Worm (Caenorhabditis elegans) whole organism, L3 larva: ENCODE measurements around the gene metl-5.

Source experiments
- R02D3.7 ChIP-seq: fragments of 150-350 bp; optimal IDR thresholded peaks from 2 replicates; lab custom pipeline; 2014; ENCODE audit warnings: missing biosample characterization, missing genetic modification characterization
- ZK546.5 ChIP-seq: sonication (generic microtip); optimal IDR thresholded peaks from 2 replicates; lab custom pipeline; 2017; ENCODE audit warnings: missing biosample characterization, missing genetic modification characterization
- aly-2 ChIP-seq: fragments of 150-350 bp; optimal IDR thresholded peaks from 2 replicates; lab custom pipeline; 2014; ENCODE audit warnings: missing biosample characterization, missing genetic modification characterization
- ceh-82 ChIP-seq: fragments of 150-350 bp; optimal IDR thresholded peaks from 2 replicates; lab custom pipeline; 2014; ENCODE audit warnings: missing biosample characterization, missing genetic modification characterization
- egl-27 ChIP-seq: sonication (generic microtip); optimal IDR thresholded peaks from 4 replicates; lab custom pipeline; 2017; ENCODE audit warnings: missing biosample characterization, missing genetic modification reagents, missing genetic modification characterization
- egl-5 ChIP-seq: fragments of 150-350 bp; optimal IDR thresholded peaks from 2 replicates; lab custom pipeline; 2017; ENCODE audit warnings: missing biosample characterization, missing genetic modification reagents, missing genetic modification characterization, inconsistent platforms
- elt-1 ChIP-seq: fragments of 150-350 bp; optimal IDR thresholded peaks from 2 replicates; lab custom pipeline; 2014; ENCODE audit warnings: missing biosample characterization, missing genetic modification characterization
- elt-3 ChIP-seq, 3 experiments: fragments of 150-350 bp in 1 of 3; sonication (generic microtip) in 2 of 3; optimal IDR thresholded peaks; 2 replicates in 2 of 3; 4 replicates in 1 of 3; lab custom pipeline; 2014 to 2017; ENCODE audit warnings: missing biosample characterization in 3 of 3, missing genetic modification characterization in 3 of 3
- eor-1 ChIP-seq, 2 experiments: fragments of 150-350 bp; optimal IDR thresholded peaks; 2 replicates each; lab custom pipeline; 2014 to 2018; ENCODE audit warnings: missing biosample characterization in 2 of 2, missing genetic modification characterization in 2 of 2
- fkh-10 ChIP-seq: sonication (generic microtip); optimal IDR thresholded peaks from 2 replicates; lab custom pipeline; 2017; ENCODE audit warnings: missing biosample characterization, missing genetic modification reagents, missing genetic modification characterization
- fos-1 ChIP-seq: fragments of 150-350 bp; optimal IDR thresholded peaks from 2 replicates; lab custom pipeline; 2014; ENCODE audit warnings: missing biosample characterization, missing genetic modification characterization
- jun-1 ChIP-seq: fragments of 150-350 bp; optimal IDR thresholded peaks from 2 replicates; lab custom pipeline; 2014; ENCODE audit warnings: missing biosample characterization, missing genetic modification reagents, missing genetic modification characterization
- lin-15B ChIP-seq: fragments of 150-350 bp; optimal IDR thresholded peaks from 2 replicates; lab custom pipeline; 2014; ENCODE audit warnings: missing biosample characterization, missing genetic modification characterization
- lsy-12 ChIP-seq: sonication (generic microtip); optimal IDR thresholded peaks from 2 replicates; lab custom pipeline; 2016; ENCODE audit warnings: mild to moderate bottlenecking, missing genetic modification characterization, missing compliant biosample characterization
- mdl-1 ChIP-seq: fragments of 150-350 bp; optimal IDR thresholded peaks from 2 replicates; lab custom pipeline; 2014; ENCODE audit warnings: missing biosample characterization, missing genetic modification characterization
- mml-1 ChIP-seq: fragments of 150-350 bp; sonication (generic microtip); optimal IDR thresholded peaks from 3 replicates; lab custom pipeline; 2014; ENCODE audit warnings: missing biosample characterization, missing genetic modification characterization
- nfya-1 ChIP-seq: sonication (generic microtip); optimal IDR thresholded peaks from 2 replicates; lab custom pipeline; 2017; ENCODE audit warnings: missing genetic modification characterization, mild to moderate bottlenecking, missing compliant biosample characterization, antibody characterized with exemption, moderate library complexity; ENCODE audit not compliant: insufficient read depth
- nhr-11 ChIP-seq: fragments of 150-350 bp; optimal IDR thresholded peaks from 2 replicates; lab custom pipeline; 2014; ENCODE audit warnings: missing biosample characterization, missing genetic modification characterization
- nhr-12 ChIP-seq: fragments of 150-350 bp; optimal IDR thresholded peaks from 2 replicates; lab custom pipeline; 2014; ENCODE audit warnings: missing biosample characterization, missing genetic modification characterization
- nhr-25 ChIP-seq: sonication (generic microtip); optimal IDR thresholded peaks from 2 replicates; lab custom pipeline; 2017; ENCODE audit warnings: missing biosample characterization, missing genetic modification characterization
- nhr-28 ChIP-seq: fragments of 150-350 bp; optimal IDR thresholded peaks from 2 replicates; lab custom pipeline; 2014; ENCODE audit warnings: missing biosample characterization, missing genetic modification characterization
- nhr-67 ChIP-seq: fragments of 150-350 bp; optimal IDR thresholded peaks from 2 replicates; lab custom pipeline; 2014; ENCODE audit warnings: missing biosample characterization, missing genetic modification characterization
- nhr-77 ChIP-seq: fragments of 150-350 bp; optimal IDR thresholded peaks from 2 replicates; lab custom pipeline; 2014; ENCODE audit warnings: missing biosample characterization, missing genetic modification characterization
- pha-4 ChIP-seq: fragments of 150-350 bp; optimal IDR thresholded peaks from 2 replicates; lab custom pipeline; 2014; ENCODE audit warnings: missing biosample characterization, missing genetic modification reagents, missing genetic modification characterization
- sea-2 ChIP-seq: fragments of 150-350 bp; sonication (generic microtip); optimal IDR thresholded peaks from 4 replicates; lab custom pipeline; 2014; ENCODE audit warnings: missing biosample characterization, missing genetic modification reagents, missing genetic modification characterization
- skn-1 ChIP-seq: fragments of 150-350 bp; optimal IDR thresholded peaks from 2 replicates; lab custom pipeline; 2014; ENCODE audit warnings: missing biosample characterization, missing genetic modification characterization
- tbx-2 ChIP-seq: sonication (generic microtip); optimal IDR thresholded peaks from 2 replicates; lab custom pipeline; 2016; ENCODE audit warnings: mild to moderate bottlenecking, missing genetic modification characterization, missing compliant biosample characterization
- unc-39 ChIP-seq: sonication (generic microtip); optimal IDR thresholded peaks from 4 replicates; lab custom pipeline; 2017; ENCODE audit warnings: missing biosample characterization, missing genetic modification characterization
- unc-62 ChIP-seq: fragments of 150-350 bp; sonication (generic microtip); optimal IDR thresholded peaks from 4 replicates; lab custom pipeline; 2014; ENCODE audit warnings: missing biosample characterization, missing genetic modification reagents, missing genetic modification characterization
- zag-1 ChIP-seq: fragments of 150-350 bp; optimal IDR thresholded peaks from 2 replicates; lab custom pipeline; 2014; ENCODE audit warnings: missing biosample characterization, missing genetic modification characterization
- ztf-4 ChIP-seq: fragments of 150-350 bp; optimal IDR thresholded peaks from 2 replicates; lab custom pipeline; 2014; ENCODE audit warnings: missing biosample characterization, missing genetic modification characterization

metl-5 gene

DNA sequence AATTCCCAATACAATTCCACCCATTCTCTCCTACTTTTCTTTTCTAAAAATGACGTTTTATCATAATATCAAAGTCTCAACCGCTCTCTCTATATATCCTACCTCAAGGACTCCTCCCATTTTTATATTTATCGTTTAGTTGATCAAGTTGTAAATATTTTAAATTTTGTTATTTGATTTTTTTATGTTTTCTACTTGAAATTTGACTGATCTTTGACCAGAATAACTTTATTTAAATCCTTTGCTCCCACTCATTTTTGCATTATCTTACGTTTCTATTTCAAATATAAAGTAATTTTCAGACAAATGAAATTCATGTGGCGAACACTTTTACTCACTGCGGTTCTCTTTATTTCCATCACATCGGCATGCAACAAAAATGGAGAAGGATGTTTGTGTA is 34.6 kb downstream of the metl-5 start, which contains the start of the genes acbp-7 and F26A1.19:
Gene acbp-7 (plus strand): TSS at position 301 of the 400 bp plus-strand sequence.
Gene F26A1.19 (plus strand): TSS at position 303 of the 400 bp plus-strand sequence.
- no peak for TF ChIP-seq lin-15B (tag; lab: Kevin White, UChicago)
- TF ChIP-seq zag-1 (tag; lab: Kevin White, UChicago): no peak
- TF ChIP-seq aly-2: no peak
- TF ChIP-seq nfya-1: no peak
- no peak for TF ChIP-seq nhr-28 (tag; lab: Kevin White, UChicago)
- no peak for TF ChIP-seq nhr-67 (tag; lab: Kevin White, UChicago)
- no peak for TF ChIP-seq eor-1 (tag; optimal IDR thresholded peaks at IDR 0.05; lab: Kevin White, UChicago)
- TF ChIP-seq pha-4 (tag; lab: Kevin White, UChicago): no peak
- TF ChIP-seq nhr-25 (tag; lab: Kevin White, UChicago): no peak
- no peak for TF ChIP-seq fos-1
- TF ChIP-seq sea-2 (GFP tag; lab: Kevin White, UChicago): no peak
- TF ChIP-seq ceh-82 (tag; lab: Kevin White, UChicago): no peak
- no peak for TF ChIP-seq fkh-10 (GFP tag; lab: Kevin White, UChicago)
- no peak for TF ChIP-seq nhr-77 (tag; lab: Kevin White, UChicago)

ce11 chrIII:4842173-4842572 is 39.4 kb downstream of the metl-5 start, which contains the start of gene clec-156:
TSS of gene clec-156 (minus strand) at chrIII:4842273.
- TF ChIP-seq nhr-12 (tag; lab: Kevin White, UChicago) (no peak), eor-1 (tag; optimal IDR thresholded peaks at IDR 0.05; lab: Kevin White, UChicago) (no peak)

DNA sequence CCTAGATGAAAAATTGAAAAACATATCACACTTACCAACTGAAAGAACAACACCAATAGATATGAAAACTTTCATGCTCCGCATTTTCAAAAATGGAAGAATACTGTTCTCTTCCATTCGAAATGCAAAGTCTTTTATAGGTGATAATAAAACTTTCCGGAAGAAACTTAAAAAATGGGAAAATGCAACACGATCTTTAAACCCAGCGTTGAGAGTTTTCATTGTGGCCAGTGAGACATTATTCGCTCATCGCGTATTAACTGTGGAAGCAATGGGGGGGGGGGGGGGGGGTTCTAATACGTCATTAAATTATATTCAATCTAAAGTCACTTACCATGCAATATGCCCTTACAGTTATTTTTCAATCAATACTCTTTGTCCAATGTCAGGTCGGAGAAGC is 41.5 kb downstream of the metl-5 start, which contains the start of the genes clec-157 and fkh-5:
Gene clec-157 (minus strand): TSS at position 101 of the 400 bp plus-strand sequence.
Gene fkh-5 (plus strand): TSS at position 336 of the 400 bp plus-strand sequence.
- TF ChIP-seq mml-1 (no peak), R02D3.7 (tag; lab: Kevin White, UChicago) (no peak), nhr-11 (tag; lab: Kevin White, UChicago) (no peak), eor-1 (tag; optimal IDR thresholded peaks at IDR 0.05; lab: Kevin White, UChicago) (no peak), pha-4 (tag; lab: Kevin White, UChicago) (no peak), unc-39 (tag; lab: Kevin White, UChicago) (no peak), jun-1 (tag; lab: Kevin White, UChicago) (no peak), tbx-2 (tag; lab: Kevin White, UChicago) (no peak), ceh-82 (tag; lab: Kevin White, UChicago) (no peak), nhr-67 (tag; lab: Kevin White, UChicago) (no peak), zag-1 (tag; lab: Kevin White, UChicago) (no peak), nhr-12 (tag; lab: Kevin White, UChicago) (no peak), nfya-1 (no peak), egl-27 (no peak), elt-1 (tag; lab: Kevin White, UChicago) (no peak), nhr-25 (tag; lab: Kevin White, UChicago) (no peak), skn-1 (tag; lab: Kevin White, UChicago) (no peak), sea-2 (GFP tag; lab: Kevin White, UChicago) (no peak), unc-62 (GFP tag; lab: Kevin White, UChicago) (no peak)

DNA sequence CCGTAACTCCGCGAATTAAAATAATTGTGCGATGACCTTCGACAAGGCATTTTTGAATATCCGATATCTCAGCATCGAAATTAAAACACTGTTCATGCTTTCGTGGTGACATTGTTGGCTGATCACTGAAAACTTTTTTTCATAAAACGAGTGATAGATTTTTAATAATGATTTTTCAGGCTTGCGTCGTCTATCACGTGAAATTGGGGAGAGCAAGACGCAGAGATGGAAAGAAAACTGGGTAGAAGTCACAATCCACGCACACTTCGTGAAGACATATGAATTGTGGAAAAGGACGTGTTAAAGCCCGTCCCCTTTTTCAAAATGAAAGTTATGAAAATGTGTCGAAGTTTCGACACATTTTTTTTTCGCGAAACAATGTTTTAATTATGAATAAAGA is 46.9 kb downstream of the metl-5 start, which contains the start of gene nonu-1:
Gene nonu-1 (minus strand): TSS at position 169 of the 400 bp plus-strand sequence.
- no peak for TF ChIP-seq egl-5
- no peak for TF ChIP-seq jun-1 (tag; lab: Kevin White, UChicago)
- TF ChIP-seq elt-1 (tag; lab: Kevin White, UChicago): no peak
- TF ChIP-seq ZK546.5 (tag; lab: Kevin White, UChicago): no peak
- TF ChIP-seq elt-3 (tag; optimal IDR thresholded peaks at IDR 0.05; lab: Kevin White, UChicago): no peak
- no peak for TF ChIP-seq ztf-4 (tag; lab: Kevin White, UChicago)
- TF ChIP-seq mdl-1 (tag; lab: Kevin White, UChicago): no peak
- TF ChIP-seq nhr-77 (tag; lab: Kevin White, UChicago): no peak
- no peak for TF ChIP-seq pha-4 (tag; lab: Kevin White, UChicago)
- TF ChIP-seq mml-1: no peak

DNA sequence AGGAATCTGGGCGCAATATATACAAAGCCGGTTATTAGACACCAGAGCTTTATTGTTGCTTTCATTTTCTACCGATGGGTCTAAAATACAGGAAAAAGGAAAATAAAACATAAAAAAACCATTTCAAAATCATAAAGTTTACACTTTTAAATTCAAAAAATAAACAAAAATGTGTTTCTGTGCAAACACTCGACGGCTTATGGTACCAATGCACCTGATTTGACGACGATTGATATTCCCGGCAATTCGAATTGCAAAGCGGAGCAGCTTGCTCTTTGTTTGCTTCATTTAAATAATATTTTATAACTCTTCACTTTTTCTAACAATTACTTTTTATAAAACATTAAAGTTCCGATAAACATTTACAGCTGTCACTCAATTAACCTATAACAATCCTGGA is 47.3 kb downstream of the metl-5 start, which contains the start of gene F26A1.1:
Gene F26A1.1 (plus strand): TSS at position 369 of the 400 bp plus-strand sequence.
- TF ChIP-seq elt-3 (tag; optimal IDR thresholded peaks at IDR 0.05; lab: Kevin White, UChicago): no peak
- TF ChIP-seq pha-4 (tag; lab: Kevin White, UChicago): peak; percentile 71
- TF ChIP-seq skn-1 (tag; lab: Kevin White, UChicago): peak; percentile 45
- no peak for TF ChIP-seq ceh-82 (tag; lab: Kevin White, UChicago)
- no peak for TF ChIP-seq lsy-12 (tag; lab: Kevin White, UChicago)
- TF ChIP-seq unc-39 (tag; lab: Kevin White, UChicago): no peak
- no peak for TF ChIP-seq unc-62 (GFP tag; lab: Kevin White, UChicago)
- TF ChIP-seq egl-27: no peak
- TF ChIP-seq nfya-1: peak; percentile 31
- peak; percentile 24 for TF ChIP-seq lin-15B (tag; lab: Kevin White, UChicago)
- TF ChIP-seq, all 47 proteins: peak for 4
